Fruit fly (Drosophila melanogaster) whole organism, wandering third instar larva: Measurements from ENCODE around the gene Cpr66D.

Source experiments
- Dfd ChIP-seq: fragments of >200 bp; optimal IDR thresholded peaks from 2 replicates; lab custom pipeline; 2017; ENCODE audit warnings: missing biosample characterization, missing genetic modification characterization
- Jra ChIP-seq: sonication (Bioruptor generic); optimal IDR thresholded peaks from 2 replicates; lab custom pipeline; 2016; ENCODE audit warnings: missing biosample characterization, missing genetic modification characterization
- Mio ChIP-seq: sonication (Bioruptor generic); optimal IDR thresholded peaks from 2 replicates; lab custom pipeline; 2016; ENCODE audit warnings: missing biosample characterization, missing genetic modification characterization
- N ChIP-seq: fragments of >200 bp; optimal IDR thresholded peaks from 2 replicates; lab custom pipeline; 2018; ENCODE audit warnings: missing biosample characterization, missing external identifiers, missing genetic modification characterization
- foxo ChIP-seq, 2 experiments: fragments of 200-800 bp; sonication (Bioruptor generic); optimal IDR thresholded peaks; 2 replicates in 1 of 2; 3 replicates in 1 of 2; lab custom pipeline; 2016 to 2017; ENCODE audit warnings: missing biosample characterization in 2 of 2, missing genetic modification characterization in 2 of 2
- fru ChIP-seq: fragments of 200-800 bp; sonication (Bioruptor generic); optimal IDR thresholded peaks from 3 replicates; lab custom pipeline; 2016; ENCODE audit warnings: missing biosample characterization, mild to moderate bottlenecking, missing genetic modification characterization
- jim ChIP-seq: fragments of 175-275, 200-325 bp; sonication (Bioruptor generic); optimal IDR thresholded peaks from 2 replicates; lab custom pipeline; 2016; ENCODE audit warnings: missing biosample characterization, mild to moderate bottlenecking, missing genetic modification characterization
- psq ChIP-seq: fragments of 200-800 bp; sonication (Bioruptor generic); optimal IDR thresholded peaks from 3 replicates; lab custom pipeline; 2017; ENCODE audit warnings: missing biosample characterization, mild to moderate bottlenecking, missing genetic modification characterization, moderate library complexity
- tai ChIP-seq: sonication (Bioruptor generic); optimal IDR thresholded peaks from 2 replicates; lab custom pipeline; 2016; ENCODE audit warnings: missing biosample characterization, missing genetic modification characterization
- usp ChIP-seq: fragments of >200 bp; optimal IDR thresholded peaks from 2 replicates; lab custom pipeline; 2017; ENCODE audit warnings: missing biosample characterization, missing genetic modification characterization

- TF ChIP-seq Dfd, result no peak
- TF ChIP-seq usp (GFP tag; lab: Kevin White, UChicago), result no peak
- TF ChIP-seq Jra (GFP tag; lab: Kevin White, UChicago), result no peak
- TF ChIP-seq Mio (GFP tag; lab: Kevin White, UChicago), result no peak
- TF ChIP-seq psq, result no peak
- no peak for TF ChIP-seq tai
- no peak for TF ChIP-seq fru (GFP tag; lab: Kevin White, UChicago)
- TF ChIP-seq jim (GFP tag; lab: Kevin White, UChicago), result no peak
- TF ChIP-seq foxo (GFP tag; optimal IDR thresholded peaks at IDR 0.05; lab: Kevin White, UChicago), result no peak
- TF ChIP-seq N (GFP tag; lab: Kevin White, UChicago), result no peak
Observed at dm6 chr3L:8670983-8671382, 30.7 kb downstream of the Cpr66D start.
